Fruit fly (Drosophila melanogaster): ENCODE measurements around the gene mtgo.
A peak's percentile ranks its signal among the peaks of the same experiment; 100 is the strongest.

mtgo gene

DNA sequence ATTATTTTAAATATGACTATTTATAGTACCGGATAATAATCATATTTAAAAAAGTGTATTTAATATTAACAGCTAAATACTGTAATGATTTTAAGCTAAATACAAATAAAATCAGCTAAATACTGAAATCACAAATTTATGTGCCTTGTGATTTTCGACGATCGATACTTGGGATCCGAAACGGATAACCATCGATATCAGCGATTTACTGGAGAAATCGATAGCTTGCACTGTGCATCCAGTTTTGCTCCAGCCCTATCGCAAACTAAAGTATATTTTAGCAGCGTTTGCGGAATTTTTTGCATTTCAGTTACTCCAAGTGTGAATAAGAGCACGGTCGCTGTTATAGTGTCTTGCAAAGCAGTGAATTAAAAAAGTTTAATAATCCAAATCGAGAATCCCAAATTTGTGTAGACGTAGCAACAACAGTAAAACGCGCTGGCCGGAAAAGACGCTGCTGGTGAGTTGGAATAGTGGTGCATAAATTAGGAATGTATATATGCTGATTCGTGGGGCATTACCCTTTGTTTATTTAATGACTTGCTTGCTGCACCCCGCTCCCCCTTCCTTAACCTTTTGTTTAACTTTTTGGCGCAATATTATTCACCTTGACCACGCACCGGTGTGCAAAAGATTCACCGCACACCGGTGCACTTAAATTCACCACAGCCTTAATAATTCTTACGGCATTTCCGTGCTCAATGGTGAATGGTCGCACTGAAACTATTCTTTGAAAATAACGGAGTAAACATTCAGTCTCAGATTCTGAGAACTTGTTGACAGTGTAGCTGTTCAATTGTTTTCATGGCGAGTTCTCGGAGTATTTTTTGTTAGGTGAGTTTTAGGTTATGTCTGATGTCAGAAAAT lies 135.2 kb downstream of the mtgo start, which contains the start of the genes grp and squ (continued):
- TF ChIP-seq Vsx2 (GFP tag; optimal IDR thresholded peaks at IDR 0.05; ENCODE audit: partially characterized antibody), result no peak
- no peak for TF ChIP-seq pan (optimal IDR thresholded peaks at IDR 0.05)
- no peak for TF ChIP-seq h (GFP tag; optimal IDR thresholded peaks at IDR 0.05)
- no peak for TF ChIP-seq GATAd (GFP tag; optimal IDR thresholded peaks at IDR 0.05)
- no peak for TF ChIP-seq CG9705 (GFP tag; optimal IDR thresholded peaks at IDR 0.05)
- TF ChIP-seq woc (GFP tag; optimal IDR thresholded peaks at IDR 0.05), result no peak
- TF ChIP-seq psq (GFP tag; optimal IDR thresholded peaks at IDR 0.05), result no peak
- TF ChIP-seq dsf (GFP tag; optimal IDR thresholded peaks at IDR 0.05; ENCODE audit: borderline replicate concordance), result no peak
- no peak for TF ChIP-seq Hnf4 (GFP tag; optimal IDR thresholded peaks at IDR 0.05)

DNA sequence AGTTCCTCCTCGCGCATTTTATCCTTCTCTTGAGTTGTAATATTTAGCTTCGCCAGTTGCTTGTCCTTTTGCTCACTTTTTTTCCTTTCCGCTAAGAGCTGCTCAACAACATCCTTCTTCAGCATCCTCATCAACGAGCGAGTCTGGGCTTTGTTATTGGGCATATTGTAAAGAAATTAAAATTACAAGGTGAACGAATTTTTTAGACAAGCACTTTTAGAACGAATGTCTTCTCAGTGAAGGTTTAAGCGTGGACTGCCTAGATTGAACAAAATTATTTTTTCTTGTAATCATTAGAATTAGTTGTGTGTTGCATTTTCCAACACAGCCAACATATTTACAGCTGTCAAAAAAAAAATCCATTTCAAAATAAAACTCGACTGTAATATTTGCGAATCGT lies 137.4 kb downstream of the mtgo start, which contains the start of gene CG33552:
CG33552 (plus strand) TSS at position 301 of the 400 bp plus-strand sequence.
- TF ChIP-seq brk (GFP tag; optimal IDR thresholded peaks at IDR 0.05) (no peak), Jra (GFP tag; optimal IDR thresholded peaks at IDR 0.05) (no peak), br (GFP tag; optimal IDR thresholded peaks at IDR 0.05) (no peak), tai (GFP tag; optimal IDR thresholded peaks at IDR 0.05) (no peak)

DNA sequence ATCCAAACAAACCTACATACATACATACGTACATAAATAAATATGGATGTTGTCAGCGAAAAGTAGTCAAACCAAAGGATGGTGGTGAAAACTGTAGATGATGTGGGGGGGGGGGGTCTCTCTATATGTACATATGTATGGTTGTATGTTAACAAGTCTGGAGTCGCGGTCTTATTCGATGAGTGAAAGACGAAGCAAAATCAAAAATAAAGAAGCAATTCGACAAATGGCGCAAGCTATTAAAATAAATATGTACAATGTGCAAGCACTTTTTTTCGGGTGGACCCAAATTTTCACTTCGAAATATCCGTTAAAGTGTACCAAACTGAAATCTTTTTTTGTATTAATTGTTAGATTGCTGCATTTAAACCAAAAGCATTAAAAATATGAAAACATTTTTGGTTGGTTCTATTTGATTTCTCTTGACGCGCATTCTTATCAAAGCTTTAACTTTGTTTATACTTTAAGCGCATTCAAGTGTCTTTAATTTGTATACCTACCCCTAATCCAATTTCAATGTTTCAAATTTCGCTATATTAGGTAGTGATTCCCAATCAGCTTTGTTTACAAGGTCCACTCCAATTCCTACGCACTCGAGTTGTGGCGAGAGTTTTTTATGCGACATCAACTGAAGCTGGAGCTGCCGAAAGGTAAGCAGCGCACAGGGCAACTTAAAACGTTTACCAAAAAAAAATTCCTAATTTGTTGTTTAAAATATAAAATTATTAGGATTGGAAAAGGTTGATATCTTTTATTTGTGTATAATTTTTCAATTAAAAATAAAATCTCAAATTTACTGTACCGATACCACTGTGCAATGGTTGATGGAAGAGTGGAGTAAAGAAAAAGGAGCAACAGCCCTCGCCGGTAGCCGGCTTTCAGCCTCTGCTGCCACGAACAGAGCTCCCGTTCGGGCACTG lies 139.4 kb downstream of the mtgo start, which contains the start of gene CG31807:
CG31807 (minus strand) TSS at position 51 of the 920 bp plus-strand sequence.
- TF ChIP-seq rgr (GFP tag; optimal IDR thresholded peaks at IDR 0.05), result peak; percentile 76
- TF ChIP-seq brk (GFP tag; optimal IDR thresholded peaks at IDR 0.05), result peak; percentile 46
- peak; percentile 92 for TF ChIP-seq Sp1 (GFP tag; optimal IDR thresholded peaks at IDR 0.05)
- peak; percentile 42 for TF ChIP-seq sv (GFP tag; optimal IDR thresholded peaks at IDR 0.05)
- peak; percentile 14 for TF ChIP-seq Jra (GFP tag; optimal IDR thresholded peaks at IDR 0.05)
- TF ChIP-seq Dif (GFP tag; optimal IDR thresholded peaks at IDR 0.05; ENCODE audit: partially characterized antibody), result no peak
- TF ChIP-seq foxo (GFP tag; optimal IDR thresholded peaks at IDR 0.05), result peak in 1 of 2 experiments; percentile 82
- TF ChIP-seq psq (GFP tag; optimal IDR thresholded peaks at IDR 0.05), result peak; percentile 72
- TF ChIP-seq Hr83 (GFP tag; optimal IDR thresholded peaks at IDR 0.05; ENCODE audit: poor library complexity, severe bottlenecking), result no peak
- TF ChIP-seq Mio (GFP tag; optimal IDR thresholded peaks at IDR 0.05), result no peak
- no peak for TF ChIP-seq dl (GFP tag; optimal IDR thresholded peaks at IDR 0.05; ENCODE audit: insufficient read depth in 1 of 2, partially characterized antibody in 2 of 2)
- peak; percentile 61 for TF ChIP-seq Rel (GFP tag; optimal IDR thresholded peaks at IDR 0.05)
- TF ChIP-seq Rel (tag; optimal IDR thresholded peaks at IDR 0.05), result peak; percentile 70
- peak; percentile 29 for TF ChIP-seq GATAd (GFP tag; optimal IDR thresholded peaks at IDR 0.05)
- peak; percentile 87 for TF ChIP-seq h (GFP tag; optimal IDR thresholded peaks at IDR 0.05)
- TF ChIP-seq Hr78 (GFP tag; optimal IDR thresholded peaks at IDR 0.05), result no peak
- no peak for TF ChIP-seq Vsx2 (GFP tag; optimal IDR thresholded peaks at IDR 0.05; ENCODE audit: partially characterized antibody)
- TF ChIP-seq ey (GFP tag; optimal IDR thresholded peaks at IDR 0.05), result peak; percentile 80
- TF ChIP-seq usp (GFP tag; optimal IDR thresholded peaks at IDR 0.05), result no peak
- TF ChIP-seq Myc (optimal IDR thresholded peaks at IDR 0.05), result no peak
- no peak for TF ChIP-seq Dfd (GFP tag; optimal IDR thresholded peaks at IDR 0.05)
- TF ChIP-seq Hnf4 (GFP tag; optimal IDR thresholded peaks at IDR 0.05), result peak; percentile 61
- TF ChIP-seq CG32264 (GFP tag; optimal IDR thresholded peaks at IDR 0.05), result peak; percentile 64
- no peak for TF ChIP-seq jim (GFP tag; optimal IDR thresholded peaks at IDR 0.05)
- no peak for TF ChIP-seq N (GFP tag; optimal IDR thresholded peaks at IDR 0.05)
- peak; percentile 90 for TF ChIP-seq br (GFP tag; optimal IDR thresholded peaks at IDR 0.05)
- peak; percentile 6 for TF ChIP-seq dsf (GFP tag; optimal IDR thresholded peaks at IDR 0.05; ENCODE audit: borderline replicate concordance)
- no peak for TF ChIP-seq lola (GFP tag; optimal IDR thresholded peaks at IDR 0.05)
- peak; percentile 60 for TF ChIP-seq OdsH (GFP tag; optimal IDR thresholded peaks at IDR 0.05)
- peak; percentile 73 for TF ChIP-seq CG9705 (GFP tag; optimal IDR thresholded peaks at IDR 0.05)
- TF ChIP-seq woc (GFP tag; optimal IDR thresholded peaks at IDR 0.05), result peak; percentile 90
- peak; percentile 45 for TF ChIP-seq sage (GFP tag; optimal IDR thresholded peaks at IDR 0.05)
- no peak for TF ChIP-seq Abd-B (GFP tag; optimal IDR thresholded peaks at IDR 0.05)
- TF ChIP-seq CrebA (GFP tag; optimal IDR thresholded peaks at IDR 0.05; ENCODE audit: borderline replicate concordance), result peak; percentile 67
- peak; percentile 81 for TF ChIP-seq fru (GFP tag; optimal IDR thresholded peaks at IDR 0.05)
- peak; percentile 68 for TF ChIP-seq dmrt93B (GFP tag; optimal IDR thresholded peaks at IDR 0.05)
- no peak for TF ChIP-seq pan (optimal IDR thresholded peaks at IDR 0.05)
- peak; percentile 48 for TF ChIP-seq tai (GFP tag; optimal IDR thresholded peaks at IDR 0.05)
- peak; percentile 90 for TF ChIP-seq HLH106 (tag; optimal IDR thresholded peaks at IDR 0.05)

All from whole organism, wandering third instar larva.